Worm (Caenorhabditis elegans) whole organism, early embryonic: Measurements from ENCODE around the gene dpy-31.

Source experiments
- B0310.2 ChIP-seq: sonication (generic microtip); optimal IDR thresholded peaks from 2 replicates; lab custom pipeline; 2016; ENCODE audit warnings: mild to moderate bottlenecking, missing genetic modification characterization, missing compliant biosample characterization
- F13C5.2 ChIP-seq: sonication (generic microtip); optimal IDR thresholded peaks from 2 replicates; lab custom pipeline; 2017; ENCODE audit warnings: mild to moderate bottlenecking, missing genetic modification characterization, inconsistent platforms, missing compliant biosample characterization
- aly-1 ChIP-seq: sonication (generic microtip); optimal IDR thresholded peaks from 2 replicates; lab custom pipeline; 2016; ENCODE audit warnings: missing genetic modification characterization, missing compliant biosample characterization
- ama-1 ChIP-seq: fragments of 150-350 bp; optimal IDR thresholded peaks from 2 replicates; lab custom pipeline; 2014
- ceh-13 ChIP-seq: fragments of 200-800 bp; sonication (Bioruptor generic); optimal IDR thresholded peaks from 2 replicates; lab custom pipeline; 2018; ENCODE audit warnings: mild to moderate bottlenecking, missing genetic modification characterization, missing compliant biosample characterization
- ceh-36 ChIP-seq: sonication (generic microtip); optimal IDR thresholded peaks from 2 replicates; lab custom pipeline; 2016; ENCODE audit warnings: missing genetic modification characterization, inconsistent platforms, missing compliant biosample characterization
- ets-7 ChIP-seq: sonication (generic microtip); optimal IDR thresholded peaks from 2 replicates; lab custom pipeline; 2016; ENCODE audit warnings: missing genotype, missing genetic modification characterization, missing compliant biosample characterization
- flt-1 ChIP-seq: fragments of 200-800 bp; sonication (Bioruptor generic); IDR thresholded peaks from 2 replicates; pipeline ENCODE4 v1.3.6; 2022; ENCODE audit warnings: missing genetic modification characterization, missing compliant biosample characterization
- hmbx-1 ChIP-seq: sonication (generic microtip); optimal IDR thresholded peaks from 2 replicates; lab custom pipeline; 2016; ENCODE audit warnings: mild to moderate bottlenecking, missing genetic modification characterization, missing compliant biosample characterization
- hmg-4 ChIP-seq: fragments of 200-800 bp; sonication (Bioruptor generic); optimal IDR thresholded peaks from 2 replicates; lab custom pipeline; 2018; ENCODE audit warnings: mild to moderate bottlenecking, missing genetic modification characterization, missing compliant biosample characterization
- hnd-1 ChIP-seq: sonication (generic microtip); optimal IDR thresholded peaks from 2 replicates; lab custom pipeline; 2016; ENCODE audit warnings: missing genetic modification characterization, missing compliant biosample characterization
- pes-1 ChIP-seq: fragments of 200-800 bp; sonication (Bioruptor generic); IDR thresholded peaks from 2 replicates; pipeline ENCODE4 v1.3.6; 2022; ENCODE audit warnings: missing genetic modification reagents, missing genetic modification characterization, missing compliant biosample characterization
- scrt-1 ChIP-seq: fragments of 200-800 bp; sonication (Bioruptor generic); IDR thresholded peaks from 2 replicates; pipeline ENCODE4 v1.3.6; 2022; ENCODE audit warnings: missing genetic modification characterization, missing compliant biosample characterization
- sea-1 ChIP-seq: fragments of 200-800 bp; sonication (Bioruptor generic); conservative IDR thresholded peaks from 2 replicates; pipeline ENCODE4 v1.3.6; 2022; ENCODE audit warnings: missing genetic modification characterization, missing compliant biosample characterization
- tbx-11 ChIP-seq: fragments of 200-800 bp; sonication (Bioruptor generic); IDR thresholded peaks from 2 replicates; pipeline ENCODE4 v1.3.6; 2022; ENCODE audit warnings: missing genetic modification characterization, missing compliant biosample characterization
- tbx-37 ChIP-seq: fragments of 200-800 bp; sonication (Bioruptor generic); conservative IDR thresholded peaks from 2 replicates; pipeline ENCODE4 v1.3.6; 2022; ENCODE audit warnings: missing genetic modification reagents, missing genetic modification characterization, missing compliant biosample characterization
- tra-4 ChIP-seq: sonication (generic microtip); optimal IDR thresholded peaks from 2 replicates; lab custom pipeline; 2017; ENCODE audit warnings: missing genetic modification characterization, missing compliant biosample characterization

dpy-31 gene

DNA sequence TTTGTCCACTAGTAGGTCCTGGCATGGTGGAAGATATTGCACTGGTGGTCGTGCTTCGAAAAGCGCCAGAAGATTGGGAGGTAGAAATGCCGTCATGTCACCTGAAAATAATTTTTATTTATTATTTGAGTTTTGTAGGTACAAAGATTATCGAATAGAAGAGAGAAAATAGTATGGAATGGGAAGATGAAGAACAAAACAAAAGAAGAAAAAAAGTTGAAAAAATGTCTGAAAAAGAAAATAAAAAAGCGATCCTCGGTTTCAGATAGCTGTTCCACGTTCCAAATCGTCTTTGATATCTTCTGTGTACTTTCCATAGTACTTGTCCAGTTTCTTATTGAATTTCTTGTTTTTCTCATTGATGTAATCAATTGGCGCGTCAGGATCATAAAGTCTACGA, 41.0 kb upstream of the dpy-31 start, which contains the start of gene rnp-7:
Gene rnp-7, minus strand, starts transcription at position 101 of the 400 bp plus-strand sequence.
- TF ChIP-seq hmbx-1 = no peak
- TF ChIP-seq ceh-36 (tag; lab: Kevin White, UChicago) = no peak
- TF ChIP-seq tra-4 (tag; lab: Kevin White, UChicago) = no peak
- no peak for TF ChIP-seq B0310.2 (tag; lab: Kevin White, UChicago)
- TF ChIP-seq pes-1 = no peak
- TF ChIP-seq ets-7 (tag; lab: Kevin White, UChicago) = no peak
- TF ChIP-seq F13C5.2 (tag; lab: Kevin White, UChicago) = no peak
- no peak for TF ChIP-seq hnd-1 (tag; lab: Kevin White, UChicago)
- TF ChIP-seq flt-1 = no peak
- TF ChIP-seq aly-1 (tag; lab: Kevin White, UChicago) = no peak
- TF ChIP-seq scrt-1 (GFP tag; lab: Robert Waterston, UW) = no peak
- TF ChIP-seq ama-1 (lab: Kevin White, UChicago) = no peak
- no peak for TF ChIP-seq ceh-13 (GFP tag; lab: Kevin White, UChicago)
- TF ChIP-seq tbx-37 (GFP tag; lab: Robert Waterston, UW) = no peak
- no peak for TF ChIP-seq sea-1 (GFP tag; lab: Robert Waterston, UW)
- no peak for TF ChIP-seq tbx-11 (GFP tag; lab: Robert Waterston, UW)
- no peak for TF ChIP-seq hmg-4

DNA sequence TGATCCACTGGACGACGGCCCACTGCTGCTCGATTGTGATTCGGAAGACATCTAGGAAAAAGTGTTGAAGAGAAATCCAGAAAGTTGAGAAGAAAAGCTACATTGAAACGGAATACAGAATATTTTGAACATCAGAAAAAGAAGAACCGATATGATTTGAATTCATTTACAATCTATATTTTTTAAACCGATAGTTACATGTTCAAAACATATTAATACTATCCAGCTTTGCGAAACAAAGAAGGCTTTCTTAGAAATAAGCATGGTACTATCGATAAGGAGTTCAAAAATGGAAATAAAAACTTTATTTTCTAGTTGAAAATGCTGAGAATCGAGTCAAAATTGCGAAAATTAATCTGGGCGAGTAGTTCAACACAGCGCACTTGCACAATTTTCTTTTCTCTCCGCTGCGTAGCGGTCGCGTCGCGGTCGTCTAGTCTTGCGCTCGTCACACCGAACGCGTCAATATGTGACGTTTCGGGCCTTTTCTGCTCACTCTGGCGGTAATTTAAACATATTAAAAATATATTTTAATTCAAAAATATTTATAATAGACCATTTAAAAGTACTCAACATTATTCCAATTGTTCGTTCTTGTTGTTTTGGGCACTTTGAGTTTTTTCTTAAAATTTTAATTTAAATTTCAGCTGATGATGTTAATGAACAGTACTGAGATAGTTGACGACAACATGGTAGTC, 39.8 kb upstream of the dpy-31 start, which contains the start of the genes syf-2 and K04G7.1:
Gene syf-2, minus strand, starts transcription at position 51 of the 698 bp plus-strand sequence.
Gene K04G7.1, plus strand, starts transcription at position 648 of the 698 bp plus-strand sequence.
- TF ChIP-seq tbx-11 (GFP tag; lab: Robert Waterston, UW) = no peak
- no peak for TF ChIP-seq B0310.2 (tag; lab: Kevin White, UChicago)
- no peak for TF ChIP-seq ama-1 (lab: Kevin White, UChicago)
- TF ChIP-seq ceh-36 (tag; lab: Kevin White, UChicago) = no peak
- TF ChIP-seq sea-1 (GFP tag; lab: Robert Waterston, UW) = no peak
- TF ChIP-seq tbx-37 (GFP tag; lab: Robert Waterston, UW) = no peak
- no peak for TF ChIP-seq pes-1
- no peak for TF ChIP-seq hmbx-1
- TF ChIP-seq F13C5.2 (tag; lab: Kevin White, UChicago) = peak; percentile 75
- no peak for TF ChIP-seq scrt-1 (GFP tag; lab: Robert Waterston, UW)
- no peak for TF ChIP-seq hnd-1 (tag; lab: Kevin White, UChicago)
- peak; percentile 69 for TF ChIP-seq hmg-4

ce11 chrIII:7165276-7165675, 36.7 kb upstream of the dpy-31 start:
- TF ChIP-seq ama-1 (lab: Kevin White, UChicago) = no peak
- no peak for TF ChIP-seq ets-7 (tag; lab: Kevin White, UChicago)
- TF ChIP-seq hmbx-1 = no peak
- TF ChIP-seq pes-1 = no peak
- TF ChIP-seq B0310.2 (tag; lab: Kevin White, UChicago) = no peak
- no peak for TF ChIP-seq ceh-36 (tag; lab: Kevin White, UChicago)
- TF ChIP-seq hnd-1 (tag; lab: Kevin White, UChicago) = no peak
- TF ChIP-seq sea-1 (GFP tag; lab: Robert Waterston, UW) = no peak
- TF ChIP-seq tbx-11 (GFP tag; lab: Robert Waterston, UW) = no peak
- TF ChIP-seq scrt-1 (GFP tag; lab: Robert Waterston, UW) = no peak
- no peak for TF ChIP-seq ceh-13 (GFP tag; lab: Kevin White, UChicago)

DNA sequence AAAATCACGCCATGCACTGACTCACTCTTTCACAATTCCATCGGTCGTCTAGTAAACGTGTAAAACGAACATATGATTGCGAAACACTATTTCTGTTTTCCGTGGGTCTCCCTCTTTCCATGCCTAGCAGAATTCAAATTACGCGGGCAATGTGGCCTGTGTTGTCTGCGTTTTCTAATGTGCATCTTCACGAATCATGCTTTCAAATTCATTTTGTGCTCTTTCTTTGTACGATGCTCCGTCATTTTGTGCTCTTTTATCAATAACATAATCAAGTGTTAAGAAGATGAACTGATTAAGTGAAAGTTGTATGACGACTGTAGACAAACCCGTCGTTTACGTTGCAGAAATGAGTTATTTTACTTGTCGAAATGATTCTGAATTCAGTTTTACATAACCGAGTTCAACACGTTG, 36.2 kb upstream of the dpy-31 start:
- TF ChIP-seq hnd-1 (tag; lab: Kevin White, UChicago) (no peak), tra-4 (tag; lab: Kevin White, UChicago) (no peak), ets-7 (tag; lab: Kevin White, UChicago) (no peak), pes-1 (no peak), flt-1 (no peak), hmg-4 (no peak), tbx-11 (GFP tag; lab: Robert Waterston, UW) (no peak), tbx-37 (GFP tag; lab: Robert Waterston, UW) (no peak)

DNA sequence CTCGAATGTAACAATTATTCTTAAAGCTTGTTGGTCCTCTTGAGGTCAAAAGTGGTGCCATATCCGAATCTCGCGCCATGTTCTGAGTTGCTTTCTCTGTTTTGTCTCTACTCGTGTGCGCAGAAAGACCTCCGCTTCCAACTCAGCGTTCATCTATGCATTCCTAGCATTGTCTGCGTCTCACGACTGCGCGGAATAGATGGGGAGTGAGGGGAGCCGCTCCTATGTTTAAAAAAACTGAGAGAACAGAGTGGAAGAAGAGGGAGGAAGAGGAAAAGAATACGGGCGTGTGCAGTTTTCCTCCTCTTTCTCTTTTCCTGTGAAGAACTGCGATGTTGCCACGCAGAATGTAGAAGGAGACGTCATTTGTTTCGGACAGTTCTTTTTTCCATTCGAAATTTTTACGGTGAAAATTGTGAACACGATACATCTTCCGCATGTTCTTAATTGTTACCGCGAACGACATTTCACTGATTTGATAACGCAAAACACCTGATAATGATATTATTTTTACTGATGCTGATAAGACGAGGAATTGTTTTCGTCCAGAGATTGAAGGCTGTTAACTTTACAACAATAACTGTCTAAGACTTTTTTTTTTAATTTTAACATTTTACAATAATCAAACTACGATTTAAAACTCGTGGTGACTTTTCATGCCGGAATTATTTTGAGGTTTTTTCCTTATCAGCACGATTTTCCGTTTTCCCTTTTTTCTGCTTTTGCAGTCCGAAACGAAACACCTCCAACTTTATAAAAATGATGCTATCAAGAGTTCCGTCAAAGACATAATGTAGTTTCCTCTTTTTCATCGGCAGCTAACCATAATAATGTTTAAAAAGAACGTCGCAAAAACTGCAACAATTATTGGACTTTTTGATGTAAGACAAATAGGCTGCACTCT, 35.1 kb upstream of the dpy-31 start:
- TF ChIP-seq tbx-11 (GFP tag; lab: Robert Waterston, UW) (no peak), ama-1 (lab: Kevin White, UChicago) (no peak)

ce11 chrIII:7167568-7167937, 34.5 kb upstream of the dpy-31 start, which contains the start of gene acs-4:
TSS of gene acs-4 (plus strand) at chrIII:7167838.
- TF ChIP-seq ama-1 (lab: Kevin White, UChicago) (no peak), tbx-37 (GFP tag; lab: Robert Waterston, UW) (no peak), sea-1 (GFP tag; lab: Robert Waterston, UW) (no peak), B0310.2 (tag; lab: Kevin White, UChicago) (no peak), hmbx-1 (no peak), pes-1 (no peak), hmg-4 (no peak), F13C5.2 (tag; lab: Kevin White, UChicago) (no peak), hnd-1 (tag; lab: Kevin White, UChicago) (no peak), scrt-1 (GFP tag; lab: Robert Waterston, UW) (no peak)

DNA sequence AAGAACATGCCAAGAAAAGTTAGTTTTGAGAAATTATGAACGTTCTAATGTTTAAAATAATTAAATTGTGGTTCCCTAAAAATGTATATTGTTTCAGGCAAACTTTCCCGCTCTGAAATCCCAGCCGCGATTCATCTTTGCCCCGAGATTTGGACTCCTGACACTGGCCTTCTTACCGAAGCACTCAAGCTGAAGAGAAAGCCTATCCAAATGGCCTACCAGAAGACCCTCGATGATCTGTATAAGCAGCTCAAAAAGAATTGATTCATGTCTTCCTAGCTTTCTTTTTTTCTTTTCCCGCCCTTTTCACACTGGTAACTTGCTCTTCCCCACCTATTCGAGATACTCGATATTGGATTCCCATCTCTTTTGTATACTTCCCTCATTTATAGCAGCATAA, 31.9 kb upstream of the dpy-31 start:
- no peak for TF ChIP-seq tra-4 (tag; lab: Kevin White, UChicago)
- TF ChIP-seq ceh-36 (tag; lab: Kevin White, UChicago) = no peak
- TF ChIP-seq hmg-4 = no peak
- TF ChIP-seq tbx-37 (GFP tag; lab: Robert Waterston, UW) = no peak
- TF ChIP-seq hnd-1 (tag; lab: Kevin White, UChicago) = no peak
- TF ChIP-seq ama-1 (lab: Kevin White, UChicago) = no peak
- no peak for TF ChIP-seq F13C5.2 (tag; lab: Kevin White, UChicago)
- no peak for TF ChIP-seq pes-1
- no peak for TF ChIP-seq tbx-11 (GFP tag; lab: Robert Waterston, UW)
- TF ChIP-seq flt-1 = no peak
- no peak for TF ChIP-seq scrt-1 (GFP tag; lab: Robert Waterston, UW)
